Worm (Caenorhabditis elegans) whole organism, L3 larva: ENCODE data around the gene elo-4.

ENCODE experiments used
- ama-1 ChIP-seq: fragments of 150-350 bp; optimal IDR thresholded peaks from 2 replicates; lab custom pipeline; 2018
- egl-27 ChIP-seq: sonication (generic microtip); optimal IDR thresholded peaks from 4 replicates; lab custom pipeline; 2017; ENCODE audit warnings: missing biosample characterization, missing genetic modification reagents, missing genetic modification characterization
- lin-15B ChIP-seq: fragments of 150-350 bp; optimal IDR thresholded peaks from 2 replicates; lab custom pipeline; 2014; ENCODE audit warnings: missing biosample characterization, missing genetic modification characterization
- nhr-67 ChIP-seq: fragments of 150-350 bp; optimal IDR thresholded peaks from 2 replicates; lab custom pipeline; 2014; ENCODE audit warnings: missing biosample characterization, missing genetic modification characterization
- tbx-2 ChIP-seq: sonication (generic microtip); optimal IDR thresholded peaks from 2 replicates; lab custom pipeline; 2016; ENCODE audit warnings: mild to moderate bottlenecking, missing genetic modification characterization, missing compliant biosample characterization
- unc-39 ChIP-seq: sonication (generic microtip); optimal IDR thresholded peaks from 4 replicates; lab custom pipeline; 2017; ENCODE audit warnings: missing biosample characterization, missing genetic modification characterization
- unc-62 ChIP-seq: fragments of 150-350 bp; sonication (generic microtip); optimal IDR thresholded peaks from 4 replicates; lab custom pipeline; 2014; ENCODE audit warnings: missing biosample characterization, missing genetic modification reagents, missing genetic modification characterization

- TF ChIP-seq unc-39 (tag; lab: Kevin White, UChicago) (no peak), ama-1 (lab: Kevin White, UChicago) (no peak), egl-27 (tag; lab: Kevin White, UChicago) (no peak), lin-15B (no peak), unc-62 (no peak), nhr-67 (tag; lab: Kevin White, UChicago) (no peak), tbx-2 (tag; lab: Kevin White, UChicago) (no peak)
Measured at ce11 chrIII:9340025-9340424, 6.0 kb upstream of the elo-4 start.
